Worm (Caenorhabditis elegans): ENCODE measurements around the gene fbxc-29.
"Not testable (repeated sequence)": the region's sequence is repeated elsewhere in the genome, so short reads cannot be mapped to it uniquely, and the experiment has no call there.

fbxc-29 gene

DNA sequence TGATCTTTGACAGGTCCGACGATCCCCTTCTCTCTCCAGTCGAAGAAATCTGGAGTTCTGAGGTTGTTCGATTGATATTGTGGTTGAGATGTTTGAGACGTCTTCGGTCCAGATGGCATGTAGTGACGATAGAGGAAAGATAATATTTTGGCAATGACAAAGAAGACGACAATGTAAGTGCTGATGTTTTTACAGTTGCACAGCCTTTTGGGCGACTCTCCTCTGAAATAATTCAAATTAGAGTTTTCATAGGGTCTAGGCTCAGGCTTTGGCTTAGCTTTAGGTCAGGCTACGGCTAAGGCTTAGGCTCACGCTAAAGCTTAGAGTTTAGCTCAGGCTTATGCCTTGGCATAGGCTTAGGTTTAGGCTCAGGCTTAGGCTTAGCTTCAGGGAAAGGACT is 46.1 kb downstream of the fbxc-29 start, which contains the start of gene C32B5.13:
C32B5.13 (minus strand) TSS at position 101 of the 400 bp plus-strand sequence.
- TF ChIP-seq gmeb-1 (tag; optimal IDR thresholded peaks at IDR 0.05) (no peak), ama-1 (optimal IDR thresholded peaks at IDR 0.05) (no peak), alr-1 (tag; optimal IDR thresholded peaks at IDR 0.05) (no peak), unc-55 (GFP tag; optimal IDR thresholded peaks at IDR 0.05) (no peak), mab-5 (tag; optimal IDR thresholded peaks at IDR 0.05) (no peak), sem-4 (tag; optimal IDR thresholded peaks at IDR 0.05) (no peak), ztf-1 (GFP tag; conservative IDR thresholded peaks at IDR 0.05) (no peak), nhr-129 (tag; optimal IDR thresholded peaks at IDR 0.05) (no peak), C34F6.9 (tag; optimal IDR thresholded peaks at IDR 0.05) (no peak), nhr-25 (tag; optimal IDR thresholded peaks at IDR 0.05) (no peak), mbf-1 (tag; optimal IDR thresholded peaks at IDR 0.05) (no peak), nhr-21 (tag; optimal IDR thresholded peaks at IDR 0.05) (no peak), sma-3 (GFP tag; optimal IDR thresholded peaks at IDR 0.05) (no peak), sma-9 (GFP tag; optimal IDR thresholded peaks at IDR 0.05) (no peak), sma-9 (tag; optimal IDR thresholded peaks at IDR 0.05) (no peak), crh-2 (tag; optimal IDR thresholded peaks at IDR 0.05) (no peak), ceh-82 (tag; optimal IDR thresholded peaks at IDR 0.05) (no peak)

DNA sequence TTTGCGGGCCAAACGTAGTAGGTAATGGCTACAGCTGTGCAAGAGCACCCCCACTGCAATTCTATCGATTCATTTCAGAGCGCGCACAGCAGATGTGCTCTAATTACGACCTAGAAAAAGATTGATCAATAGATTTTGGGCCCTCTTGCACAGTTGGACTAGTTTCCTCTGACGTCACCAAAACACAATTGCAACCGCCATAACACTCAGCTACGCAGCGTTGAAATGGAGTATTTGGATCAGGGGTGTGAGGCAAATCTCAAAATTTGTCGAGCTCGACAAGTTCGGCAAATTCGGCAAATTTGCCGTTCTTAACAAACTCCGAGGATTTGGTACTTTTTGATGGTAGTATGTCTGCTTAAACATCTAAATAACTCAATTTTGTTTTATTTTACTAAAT is 51.1 kb downstream of the fbxc-29 start, which contains the start of gene fbxc-18:
fbxc-18 (minus strand) TSS at position 101 of the 400 bp plus-strand sequence.
- not testable (repeated sequence) for TF ChIP-seq crh-2 (tag; optimal IDR thresholded peaks at IDR 0.05); sma-9 (GFP tag; optimal IDR thresholded peaks at IDR 0.05); sma-9 (tag; optimal IDR thresholded peaks at IDR 0.05); unc-55 (GFP tag; optimal IDR thresholded peaks at IDR 0.05)
